Worm (Caenorhabditis elegans): ENCODE data around the gene Y37D8A.5.

- TF ChIP-seq him-1 (tag; optimal IDR thresholded peaks at IDR 0.05) (no peak), dao-5 (tag; optimal IDR thresholded peaks at IDR 0.05) (no peak), W03F9.2 (tag; optimal IDR thresholded peaks at IDR 0.05) (no peak)
Measured at ce11 chrIII:12891580-12891979, 36.3 kb upstream of the Y37D8A.5 start, which contains the start of the genes Y37D8A.29 and unc-71.

All from whole organism, L4/young adult.